Worm (Caenorhabditis elegans) whole organism, L4 larva: ENCODE results near the gene spe-27.
A peak's percentile ranks its signal among the peaks of the same experiment; 100 is the strongest.

Experiments
- F10B5.3 ChIP-seq: sonication (generic microtip); optimal IDR thresholded peaks from 2 replicates; lab custom pipeline; 2016; ENCODE audit warnings: mild to moderate bottlenecking, missing genetic modification characterization, missing compliant biosample characterization
- F37D6.2 ChIP-seq: sonication (generic microtip); optimal IDR thresholded peaks from 2 replicates; lab custom pipeline; 2016; ENCODE audit warnings: mild to moderate bottlenecking, missing genetic modification characterization, missing compliant biosample characterization
- F44E2.7 ChIP-seq: fragments of 200-800 bp; sonication (Bioruptor generic); IDR thresholded peaks from 2 replicates; pipeline ENCODE4 v2.1.2; 2022; ENCODE audit warnings: missing genetic modification characterization, missing compliant biosample characterization
- F49E8.2 ChIP-seq: sonication (generic microtip); optimal IDR thresholded peaks from 2 replicates; lab custom pipeline; 2016; ENCODE audit warnings: missing compliant biosample characterization, mild to moderate bottlenecking, missing genetic modification characterization, borderline replicate concordance
- Y105C5A.15 ChIP-seq: fragments of 200-800 bp; sonication (Bioruptor generic); IDR thresholded peaks from 2 replicates; pipeline ENCODE4 v1.3.6; 2022; ENCODE audit warnings: missing genetic modification characterization, missing compliant biosample characterization
- Y5F2A.4 ChIP-seq: fragments of 200-800 bp; sonication (Bioruptor generic); optimal IDR thresholded peaks from 2 replicates; lab custom pipeline; 2018; ENCODE audit warnings: mild to moderate bottlenecking, missing genetic modification characterization, missing compliant biosample characterization
- Y75B8A.6 ChIP-seq: fragments of 200-800 bp; sonication (Bioruptor generic); IDR thresholded peaks from 2 replicates; pipeline ENCODE4 v1.3.6; 2022; ENCODE audit warnings: missing genetic modification reagents, missing genetic modification characterization, missing compliant biosample characterization
- aha-1 ChIP-seq: fragments of 150-350 bp; peaks from one replicate; lab custom pipeline; 2014; ENCODE audit warnings: missing biosample characterization, missing genetic modification characterization
- ama-1 ChIP-seq: fragments of 150-350 bp; optimal IDR thresholded peaks from 2 replicates; lab custom pipeline; 2014; ENCODE audit warnings: inconsistent platforms, mixed read lengths
- ctbp-1 ChIP-seq: fragments of 200-800 bp; sonication (Bioruptor generic); IDR thresholded peaks from 2 replicates; pipeline ENCODE4 v1.3.6; 2022; ENCODE audit warnings: missing genetic modification reagents, missing genetic modification characterization, missing compliant biosample characterization
- daf-12 ChIP-seq: fragments of 150-350 bp; optimal IDR thresholded peaks from 2 replicates; lab custom pipeline; 2014; ENCODE audit warnings: missing biosample characterization, missing genetic modification reagents, missing genetic modification characterization
- daf-16 ChIP-seq, 3 experiments: sonication (generic microtip); optimal IDR thresholded peaks; 2 replicates each; lab custom pipeline; 2016 to 2017; ENCODE audit warnings: missing genetic modification characterization in 3 of 3, missing genetic modification reagents in 3 of 3, mild to moderate bottlenecking in 2 of 3, missing compliant biosample characterization in 2 of 3, missing biosample characterization in 1 of 3, moderate library complexity in 1 of 3
- dmd-9 ChIP-seq: fragments of 200-800 bp; sonication (Bioruptor generic); IDR thresholded peaks from 2 replicates; pipeline ENCODE4 v1.3.6; 2022; ENCODE audit warnings: missing genetic modification reagents, missing genetic modification characterization, missing compliant biosample characterization
- egl-27 ChIP-seq: sonication (generic microtip); optimal IDR thresholded peaks from 3 replicates; lab custom pipeline; 2017; ENCODE audit warnings: missing biosample characterization, missing genetic modification reagents, missing genetic modification characterization
- gei-8 ChIP-seq: fragments of 200-800 bp; sonication (Bioruptor generic); optimal IDR thresholded peaks from 2 replicates; lab custom pipeline; 2018; ENCODE audit warnings: mild to moderate bottlenecking, missing genetic modification characterization, missing compliant biosample characterization
- hif-1 ChIP-seq, 2 experiments: sonication (generic microtip); optimal IDR thresholded peaks; 2 replicates each; lab custom pipeline; 2016 to 2017; ENCODE audit warnings: missing compliant biosample characterization in 2 of 2, missing genetic modification characterization in 2 of 2, missing genetic modification reagents in 2 of 2, missing genotype in 2 of 2, mild to moderate bottlenecking in 1 of 2
- hlh-30 ChIP-seq: sonication (generic microtip); optimal IDR thresholded peaks from 2 replicates; lab custom pipeline; 2017; ENCODE audit warnings: antibody characterized with exemption, mild to moderate bottlenecking, missing genetic modification characterization, missing compliant biosample characterization; ENCODE audit not compliant: insufficient read depth
- hmg-1.1 ChIP-seq: fragments of 200-800 bp; sonication (Bioruptor generic); IDR thresholded peaks from 2 replicates; pipeline ENCODE4 v1.3.6; 2022; ENCODE audit warnings: missing genetic modification reagents, missing genetic modification characterization, missing compliant biosample characterization
- lim-7 ChIP-seq: fragments of 200-800 bp; sonication (Bioruptor generic); IDR thresholded peaks from 2 replicates; pipeline ENCODE4 v1.3.6; 2022; ENCODE audit warnings: missing genetic modification characterization, missing compliant biosample characterization
- lin-13 ChIP-seq: fragments of 150-350 bp; optimal IDR thresholded peaks from 2 replicates; lab custom pipeline; 2014; ENCODE audit warnings: missing biosample characterization, missing genetic modification reagents, missing genetic modification characterization
- lin-15B ChIP-seq: fragments of 150-350 bp; sonication (generic microtip); optimal IDR thresholded peaks from 3 replicates; lab custom pipeline; 2014; ENCODE audit warnings: missing biosample characterization, missing genetic modification characterization
- lin-39 ChIP-seq: fragments of 150-350 bp; optimal IDR thresholded peaks from 2 replicates; lab custom pipeline; 2014; ENCODE audit warnings: missing biosample characterization, missing genetic modification reagents, missing genetic modification characterization
- lir-3 ChIP-seq: sonication (generic microtip); optimal IDR thresholded peaks from 2 replicates; lab custom pipeline; 2016; ENCODE audit warnings: mild to moderate bottlenecking, missing genetic modification characterization, missing compliant biosample characterization
- lsy-2 ChIP-seq, 2 experiments: fragments of 150-350 bp in 1 of 2; sonication (generic microtip) in 1 of 2; optimal IDR thresholded peaks; 2 replicates each; lab custom pipeline; 2014 to 2017; ENCODE audit warnings: missing biosample characterization in 2 of 2, missing genetic modification characterization in 2 of 2
- mdl-1 ChIP-seq, 2 experiments: fragments of 150-350 bp in 1 of 2; sonication (generic microtip) in 1 of 2; optimal IDR thresholded peaks; 2 replicates each; lab custom pipeline; 2014 to 2017; ENCODE audit warnings: missing biosample characterization in 2 of 2, missing genetic modification characterization in 2 of 2
- mxl-2 ChIP-seq: fragments of 200-800 bp; sonication (Bioruptor generic); conservative IDR thresholded peaks from 2 replicates; pipeline ENCODE4 v1.3.6; 2022; ENCODE audit warnings: missing genetic modification reagents, missing genetic modification characterization, missing compliant biosample characterization
- mxl-3 ChIP-seq: fragments of 200-800 bp; sonication (Bioruptor generic); optimal IDR thresholded peaks from 2 replicates; lab custom pipeline; 2018; ENCODE audit warnings: mild to moderate bottlenecking, missing genetic modification characterization, missing compliant biosample characterization
- nhr-10 ChIP-seq: fragments of 150-350 bp; optimal IDR thresholded peaks from 2 replicates; lab custom pipeline; 2014; ENCODE audit warnings: missing biosample characterization, missing genetic modification characterization
- nhr-11 ChIP-seq: fragments of 150-350 bp; optimal IDR thresholded peaks from 2 replicates; lab custom pipeline; 2014; ENCODE audit warnings: missing biosample characterization, missing genetic modification characterization
- nhr-237 ChIP-seq: sonication (generic microtip); optimal IDR thresholded peaks from 2 replicates; lab custom pipeline; 2017; ENCODE audit warnings: missing biosample characterization, missing genetic modification characterization
- nhr-28 ChIP-seq: fragments of 150-350 bp; optimal IDR thresholded peaks from 2 replicates; lab custom pipeline; 2014; ENCODE audit warnings: missing biosample characterization, missing genetic modification characterization
- nhr-48 ChIP-seq: sonication (generic microtip); optimal IDR thresholded peaks from 2 replicates; lab custom pipeline; 2016; ENCODE audit warnings: mild to moderate bottlenecking, missing genetic modification characterization, missing compliant biosample characterization
- nhr-76 ChIP-seq: fragments of 150-350 bp; optimal IDR thresholded peaks from 2 replicates; lab custom pipeline; 2014; ENCODE audit warnings: missing biosample characterization, missing genetic modification characterization
- pha-4 ChIP-seq, 2 experiments: fragments of 150-350 bp in 1 of 2; fragments of 200-800 bp in 1 of 2; sonication (Bioruptor generic) in 1 of 2; IDR thresholded peaks in 1 of 2; optimal IDR thresholded peaks in 1 of 2; 2 replicates each; pipeline versions ENCODE4 v1.3.6 to Lab custom; 2014 to 2022; ENCODE audit warnings: missing genetic modification characterization in 2 of 2, missing genetic modification reagents in 2 of 2, missing biosample characterization in 1 of 2, missing compliant biosample characterization in 1 of 2
- php-3 ChIP-seq: fragments of 200-800 bp; sonication (Bioruptor generic); IDR thresholded peaks from 2 replicates; pipeline ENCODE4 v1.3.6; 2022; ENCODE audit warnings: missing genetic modification reagents, missing genetic modification characterization, missing compliant biosample characterization
- pqm-1 ChIP-seq: sonication (generic microtip); optimal IDR thresholded peaks from 2 replicates; lab custom pipeline; 2017; ENCODE audit warnings: missing biosample characterization, missing genetic modification characterization
- saeg-2 ChIP-seq: fragments of 200-800 bp; sonication (Bioruptor generic); IDR thresholded peaks from 2 replicates; pipeline ENCODE4 v1.3.6; 2022; ENCODE audit warnings: missing genetic modification reagents, missing genetic modification characterization, missing compliant biosample characterization
- snpc-1.2 ChIP-seq: fragments of 200-800 bp; sonication (Bioruptor generic); IDR thresholded peaks from 2 replicates; pipeline ENCODE4 v1.3.6; 2022; ENCODE audit warnings: missing genetic modification reagents, missing genetic modification characterization, missing compliant biosample characterization
- spr-3 ChIP-seq: fragments of 200-800 bp; sonication (Bioruptor generic); optimal IDR thresholded peaks from 2 replicates; lab custom pipeline; 2018; ENCODE audit warnings: mild to moderate bottlenecking, missing genetic modification characterization, missing compliant biosample characterization
- tra-1 ChIP-seq: fragments of 200-800 bp; sonication (Bioruptor generic); IDR thresholded peaks from 2 replicates; pipeline ENCODE4 v1.3.6; 2022; ENCODE audit warnings: missing genetic modification reagents, missing genetic modification characterization, missing compliant biosample characterization
- unc-130 ChIP-seq: sonication (generic microtip); optimal IDR thresholded peaks from 2 replicates; lab custom pipeline; 2016; ENCODE audit warnings: missing genetic modification reagents, missing genetic modification characterization, missing compliant biosample characterization
- unc-39 ChIP-seq: sonication (generic microtip); optimal IDR thresholded peaks from 2 replicates; lab custom pipeline; 2017; ENCODE audit warnings: missing biosample characterization, missing genetic modification characterization
- zip-11 ChIP-seq: fragments of 200-800 bp; sonication (Bioruptor generic); IDR thresholded peaks from 2 replicates; pipeline ENCODE4 v1.3.6; 2022; ENCODE audit warnings: missing genetic modification characterization, missing compliant biosample characterization
- zip-2 ChIP-seq: fragments of 150-350 bp; optimal IDR thresholded peaks from 2 replicates; lab custom pipeline; 2014; ENCODE audit warnings: missing biosample characterization, missing genetic modification characterization
- ztf-11 ChIP-seq: fragments of 150-350 bp; optimal IDR thresholded peaks from 2 replicates; lab custom pipeline; 2014; ENCODE audit warnings: missing biosample characterization, missing genetic modification characterization
- ztf-7 ChIP-seq: fragments of 150-350 bp; optimal IDR thresholded peaks from 2 replicates; lab custom pipeline; 2014; ENCODE audit warnings: missing biosample characterization, missing genetic modification characterization

spe-27 gene

DNA sequence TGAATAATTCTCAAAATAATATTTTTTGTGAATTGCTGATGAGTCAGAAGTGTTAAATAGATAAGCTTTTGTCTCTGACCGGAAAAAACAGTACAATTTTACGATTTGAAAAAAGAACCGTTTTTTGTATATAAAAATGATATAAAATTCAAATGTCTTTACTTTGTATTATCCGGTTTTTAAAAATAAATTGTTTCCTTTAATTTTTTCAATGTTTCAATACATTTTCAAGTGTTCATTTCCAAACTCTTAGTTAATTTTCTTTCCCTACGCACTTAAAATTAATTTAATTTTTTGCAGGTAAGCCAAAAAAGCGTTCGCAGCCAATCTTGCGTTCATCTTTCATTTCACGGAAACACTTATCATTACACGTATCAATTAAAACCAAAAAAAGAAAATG lies 41.2 kb downstream of the spe-27 start, which contains the start of gene egal-1:
Gene egal-1 (plus strand): TSS at position 301 of the 400 bp plus-strand sequence.
- TF ChIP-seq ztf-11 (tag; lab: Kevin White, UChicago) (no peak), unc-130 (GFP tag; lab: Kevin White, UChicago) (no peak), lim-7 (GFP tag; lab: Robert Waterston, UW) (no peak), mdl-1 (tag; optimal IDR thresholded peaks at IDR 0.05; lab: Kevin White, UChicago) (no peak), Y75B8A.6 (no peak), nhr-76 (tag; lab: Kevin White, UChicago) (no peak), spr-3 (no peak), mxl-3 (no peak), aha-1 (tag; lab: Kevin White, UChicago) (no peak), Y5F2A.4 (no peak), gei-8 (GFP tag; lab: Kevin White, UChicago) (no peak), egl-27 (no peak)

- TF ChIP-seq nhr-28 (tag; lab: Kevin White, UChicago) (peak; percentile 70), F44E2.7 (GFP tag; lab: Robert Waterston, UW) (no peak), hlh-30 (tag; lab: Kevin White, UChicago) (peak; percentile 70), nhr-11 (tag; lab: Kevin White, UChicago) (no peak), snpc-1.2 (GFP tag; lab: Robert Waterston, UW) (no peak), nhr-48 (tag; lab: Kevin White, UChicago) (no peak), ztf-7 (tag; lab: Kevin White, UChicago) (no peak), F10B5.3 (tag; lab: Kevin White, UChicago) (no peak), nhr-237 (tag; lab: Kevin White, UChicago) (no peak), F37D6.2 (no peak), lin-15B (tag; lab: Kevin White, UChicago) (no peak), aha-1 (tag; lab: Kevin White, UChicago) (no peak), mxl-2 (no peak), php-3 (GFP tag; lab: Robert Waterston, UW) (no peak), mxl-3 (no peak), ctbp-1 (GFP tag; lab: Robert Waterston, UW) (no peak), saeg-2 (no peak), dmd-9 (GFP tag; lab: Robert Waterston, UW) (no peak), nhr-10 (tag; lab: Kevin White, UChicago) (no peak), pqm-1 (peak; percentile 18), daf-16 (GFP tag; optimal IDR thresholded peaks at IDR 0.05; lab: Kevin White, UChicago) (no peak), daf-16 (tag; optimal IDR thresholded peaks at IDR 0.05; lab: Kevin White, UChicago) (peak; percentile 5), lsy-2 (tag; optimal IDR thresholded peaks at IDR 0.05; lab: Kevin White, UChicago) (no peak), hif-1 (tag; optimal IDR thresholded peaks at IDR 0.05; lab: Kevin White, UChicago) (no peak), unc-39 (tag; lab: Kevin White, UChicago) (no peak), F49E8.2 (no peak), ama-1 (lab: Kevin White, UChicago) (no peak), lir-3 (tag; lab: Kevin White, UChicago) (no peak), zip-11 (no peak), lin-13 (no peak), tra-1 (GFP tag; lab: Robert Waterston, UW) (no peak), daf-12 (tag; lab: Kevin White, UChicago) (no peak), zip-2 (no peak), Y105C5A.15 (GFP tag; lab: Robert Waterston, UW) (no peak), lin-39 (tag; lab: Kevin White, UChicago) (no peak), Y75B8A.6 (no peak), pha-4 (GFP tag; IDR thresholded peaks at IDR 0.05; lab: Robert Waterston, UW) (no peak), pha-4 (tag; optimal IDR thresholded peaks at IDR 0.05; lab: Kevin White, UChicago) (peak; percentile 95), hmg-1.1 (GFP tag; lab: Robert Waterston, UW) (no peak)
Observed at ce11 chrIV:5821997-5822396, 43.7 kb downstream of the spe-27 start.
